Fruit fly (Drosophila melanogaster): ENCODE results near the gene Pvr.

DNA sequence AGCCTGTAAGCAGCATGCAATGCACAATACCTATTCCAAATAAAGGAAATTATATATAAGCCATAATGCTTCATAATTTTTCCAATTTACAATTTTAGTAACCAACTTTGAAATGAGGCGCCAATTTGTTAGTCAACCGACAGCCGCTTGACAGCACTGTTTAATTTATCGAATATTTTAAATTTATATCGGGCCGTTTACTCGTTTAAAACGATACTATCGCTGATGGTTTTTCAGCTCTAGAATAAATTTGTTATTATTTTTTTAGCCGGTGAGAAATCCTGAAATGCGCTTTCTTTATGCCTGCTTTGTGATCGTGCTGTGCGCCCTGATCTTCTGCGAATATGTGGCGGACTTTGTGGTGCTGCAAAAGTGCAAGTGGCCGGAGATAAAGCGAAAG, 40.9 kb downstream of the Pvr start, which contains the start of gene PGAP5:
- TF ChIP-seq psq (optimal IDR thresholded peaks at IDR 0.05), result no peak
- no peak for TF ChIP-seq Sin3A (optimal IDR thresholded peaks at IDR 0.05)
- no peak for TF ChIP-seq ttk (optimal IDR thresholded peaks at IDR 0.05)
- no peak for TF ChIP-seq h (optimal IDR thresholded peaks at IDR 0.05)
- TF ChIP-seq insv (optimal IDR thresholded peaks at IDR 0.05), result no peak
